Worm (Caenorhabditis elegans) whole organism, young adult: ENCODE measurements around the gene tut-1.

Experiments used
- B0261.1 ChIP-seq: sonication (generic microtip); optimal IDR thresholded peaks from 2 replicates; lab custom pipeline; 2016; ENCODE audit warnings: mild to moderate bottlenecking, missing genetic modification characterization, moderate library complexity, missing compliant biosample characterization
- D2030.7 ChIP-seq: fragments of 200-800 bp; sonication (Bioruptor generic); IDR thresholded peaks from 2 replicates; pipeline ENCODE4 v1.3.6; 2022; ENCODE audit warnings: missing genetic modification reagents, missing genetic modification characterization, missing compliant biosample characterization
- F39B2.1 ChIP-seq: fragments of 200-800 bp; sonication (Bioruptor generic); IDR thresholded peaks from 2 replicates; pipeline ENCODE4 v1.3.6; 2022; ENCODE audit warnings: missing genetic modification reagents, missing genetic modification characterization, missing compliant biosample characterization
- F52B5.7 ChIP-seq: sonication (generic microtip); optimal IDR thresholded peaks from 2 replicates; lab custom pipeline; 2016; ENCODE audit warnings: mild to moderate bottlenecking, missing genetic modification characterization, missing compliant biosample characterization
- F57C9.4 ChIP-seq: sonication (generic microtip); optimal IDR thresholded peaks from 2 replicates; lab custom pipeline; 2017; ENCODE audit warnings: mild to moderate bottlenecking, missing genetic modification characterization, missing compliant biosample characterization
- T07F8.4 ChIP-seq: sonication (generic microtip); optimal IDR thresholded peaks from 2 replicates; lab custom pipeline; 2016; ENCODE audit warnings: mild to moderate bottlenecking, missing genetic modification characterization, moderate library complexity, missing compliant biosample characterization
- Y53G8AR.9 ChIP-seq: fragments of 200-800 bp; sonication (Bioruptor generic); conservative IDR thresholded peaks from 2 replicates; pipeline ENCODE4 v1.3.6; 2022; ENCODE audit warnings: missing genetic modification reagents, missing genetic modification characterization, missing compliant biosample characterization
- Y56A3A.18 ChIP-seq: fragments of 200-800 bp; sonication (Bioruptor generic); IDR thresholded peaks from 2 replicates; pipeline ENCODE4 v1.3.6; 2022; ENCODE audit warnings: missing genetic modification reagents, missing genetic modification characterization, missing compliant biosample characterization
- attf-5 ChIP-seq: fragments of 200-800 bp; sonication (Bioruptor generic); optimal IDR thresholded peaks from 2 replicates; lab custom pipeline; 2018; ENCODE audit warnings: mild to moderate bottlenecking, missing genetic modification characterization, missing compliant biosample characterization
- attf-6 ChIP-seq: fragments of 200-800 bp; sonication (Bioruptor generic); IDR thresholded peaks from 2 replicates; pipeline ENCODE4 v1.3.6; 2022; ENCODE audit warnings: missing genetic modification reagents, missing genetic modification characterization, missing compliant biosample characterization
- cebp-1 ChIP-seq, 2 experiments: fragments of 200-800 bp in 1 of 2; sonication (Bioruptor generic) in 1 of 2; sonication (generic microtip) in 1 of 2; IDR thresholded peaks in 1 of 2; optimal IDR thresholded peaks in 1 of 2; 2 replicates each; pipeline versions ENCODE4 v1.3.6 to Lab custom; 2017 to 2022; ENCODE audit warnings: missing compliant biosample characterization in 2 of 2, missing genetic modification characterization in 2 of 2, mild to moderate bottlenecking in 1 of 2, missing genetic modification reagents in 1 of 2, moderate library complexity in 1 of 2
- chd-7 ChIP-seq: sonication (generic microtip); optimal IDR thresholded peaks from 2 replicates; lab custom pipeline; 2016; ENCODE audit warnings: mild to moderate bottlenecking, missing genetic modification characterization, moderate library complexity, missing compliant biosample characterization
- dox-1 ChIP-seq: fragments of 200-800 bp; sonication (Bioruptor generic); IDR thresholded peaks from 2 replicates; pipeline ENCODE4 v1.3.6; 2022; ENCODE audit warnings: missing genetic modification reagents, missing genetic modification characterization, missing compliant biosample characterization
- dpl-1 ChIP-seq: fragments of 150-350 bp; optimal IDR thresholded peaks from 2 replicates; lab custom pipeline; 2014; ENCODE audit warnings: missing biosample characterization, missing genetic modification reagents, missing genetic modification characterization
- ets-4 ChIP-seq: fragments of 200-800 bp; sonication (Bioruptor generic); optimal IDR thresholded peaks from 2 replicates; lab custom pipeline; 2018; ENCODE audit warnings: mild to moderate bottlenecking, missing genetic modification characterization, missing compliant biosample characterization
- hmg-1.2 ChIP-seq: fragments of 200-800 bp; sonication (Bioruptor generic); IDR thresholded peaks from 2 replicates; pipeline ENCODE4 v1.3.6; 2022; ENCODE audit warnings: missing genetic modification reagents, missing genetic modification characterization, missing compliant biosample characterization
- hsf-1 ChIP-seq: fragments of 200-800 bp; sonication (Bioruptor generic); IDR thresholded peaks from 2 replicates; pipeline ENCODE4 v1.3.6; 2022; ENCODE audit warnings: missing genetic modification reagents, missing genetic modification characterization, missing compliant biosample characterization
- madf-8 ChIP-seq: fragments of 200-800 bp; sonication (Bioruptor generic); conservative IDR thresholded peaks from 2 replicates; pipeline ENCODE4 v1.3.6; 2022; ENCODE audit warnings: missing genetic modification reagents, missing genetic modification characterization, missing compliant biosample characterization
- mel-28 ChIP-seq: sonication (generic microtip); optimal IDR thresholded peaks from 2 replicates; lab custom pipeline; 2016; ENCODE audit warnings: borderline replicate concordance, mild to moderate bottlenecking, missing genetic modification characterization, missing compliant biosample characterization
- mes-4 ChIP-seq: sonication (generic microtip); optimal IDR thresholded peaks from 2 replicates; lab custom pipeline; 2016; ENCODE audit warnings: missing genotype, missing genetic modification characterization, missing compliant biosample characterization
- nfyb-1 ChIP-seq: fragments of 200-800 bp; sonication (Bioruptor generic); IDR thresholded peaks from 2 replicates; pipeline ENCODE4 v1.3.6; 2022; ENCODE audit warnings: missing genetic modification reagents, missing genetic modification characterization, missing compliant biosample characterization
- nhr-179 ChIP-seq: sonication (generic microtip); optimal IDR thresholded peaks from 2 replicates; lab custom pipeline; 2016; ENCODE audit warnings: mild to moderate bottlenecking, missing genetic modification characterization, missing compliant biosample characterization
- nhr-27 ChIP-seq: fragments of 200-800 bp; sonication (Bioruptor generic); optimal IDR thresholded peaks from 2 replicates; lab custom pipeline; 2018; ENCODE audit warnings: mild to moderate bottlenecking, missing genetic modification characterization, moderate library complexity, missing compliant biosample characterization
- nhr-80 ChIP-seq: sonication (generic microtip); optimal IDR thresholded peaks from 2 replicates; lab custom pipeline; 2016; ENCODE audit warnings: missing genetic modification characterization, missing compliant biosample characterization
- rec-8 ChIP-seq, 2 experiments: sonication (generic microtip); optimal IDR thresholded peaks; 2 replicates each; lab custom pipeline; 2016; ENCODE audit warnings: mild to moderate bottlenecking in 2 of 2, missing genetic modification characterization in 2 of 2, missing genetic modification reagents in 2 of 2, missing genotype in 2 of 2, missing biosample characterization in 1 of 2, missing compliant biosample characterization in 1 of 2, moderate library complexity in 1 of 2
- snpc-1.1 ChIP-seq: sonication (generic microtip); optimal IDR thresholded peaks from 2 replicates; lab custom pipeline; 2017; ENCODE audit warnings: missing genetic modification characterization, mild to moderate bottlenecking, missing compliant biosample characterization, antibody characterized with exemption, moderate library complexity, missing genotype, missing genetic modification reagents; ENCODE audit not compliant: insufficient read depth
- tbp1 ChIP-seq: fragments of 200-800 bp; sonication (Bioruptor generic); optimal IDR thresholded peaks from 2 replicates; lab custom pipeline; 2018; ENCODE audit warnings: mild to moderate bottlenecking, missing genetic modification characterization, missing compliant biosample characterization
- tlf-1 ChIP-seq: fragments of 200-800 bp; sonication (Bioruptor generic); optimal IDR thresholded peaks from 2 replicates; lab custom pipeline; 2018; ENCODE audit warnings: mild to moderate bottlenecking, missing genetic modification characterization, missing compliant biosample characterization
- xnd-1 ChIP-seq: sonication (generic microtip); optimal IDR thresholded peaks from 2 replicates; lab custom pipeline; 2016; ENCODE audit warnings: missing genotype, missing genetic modification reagents, missing genetic modification characterization, missing compliant biosample characterization
- zfh-2 ChIP-seq: fragments of 200-800 bp; sonication (Bioruptor generic); conservative IDR thresholded peaks from 2 replicates; pipeline ENCODE4 v1.3.6; 2022; ENCODE audit warnings: missing genetic modification reagents, missing genetic modification characterization, missing compliant biosample characterization
- ztf-22 ChIP-seq: fragments of 200-800 bp; sonication (Bioruptor generic); optimal IDR thresholded peaks from 2 replicates; lab custom pipeline; 2018; ENCODE audit warnings: mild to moderate bottlenecking, missing genetic modification characterization, moderate library complexity, missing compliant biosample characterization
- ztf-25 ChIP-seq: fragments of 200-800 bp; sonication (Bioruptor generic); IDR thresholded peaks from 2 replicates; pipeline ENCODE4 v1.3.6; 2022; ENCODE audit warnings: missing genetic modification reagents, missing genetic modification characterization, missing compliant biosample characterization
- ztf-3 ChIP-seq: fragments of 200-800 bp; sonication (Bioruptor generic); optimal IDR thresholded peaks from 2 replicates; lab custom pipeline; 2018; ENCODE audit warnings: mild to moderate bottlenecking, missing genetic modification characterization, missing compliant biosample characterization

tut-1 gene

ce11 chrIV:81428-81827 is 40.1 kb downstream of the tut-1 start:
- TF ChIP-seq rec-8 (tag; optimal IDR thresholded peaks at IDR 0.05; lab: Kevin White, UChicago): no peak
- no peak for TF ChIP-seq cebp-1 (GFP tag; IDR thresholded peaks at IDR 0.05; lab: Robert Waterston, UW)
- peak; percentile 49 for TF ChIP-seq cebp-1 (tag; optimal IDR thresholded peaks at IDR 0.05; lab: Kevin White, UChicago)
- TF ChIP-seq hmg-1.2: 0 out of 2 replicates have a peak, but pooled peaks have one; percentile 4
- peak; percentile 30 for TF ChIP-seq nhr-80 (tag; lab: Kevin White, UChicago)

ce11 chrIV:80943-81342 is 40.6 kb downstream of the tut-1 start:
- TF ChIP-seq tbp1 (GFP tag; lab: Kevin White, UChicago) (no peak), snpc-1.1 (no peak), xnd-1 (no peak), attf-6 (GFP tag; lab: Robert Waterston, UW) (no peak), Y53G8AR.9 (no peak), ztf-3 (GFP tag; lab: Kevin White, UChicago) (no peak), dox-1 (GFP tag; lab: Robert Waterston, UW) (no peak), tlf-1 (GFP tag; lab: Kevin White, UChicago) (no peak), chd-7 (tag; lab: Kevin White, UChicago) (no peak), madf-8 (GFP tag; lab: Robert Waterston, UW) (no peak), B0261.1 (tag; lab: Kevin White, UChicago) (no peak), T07F8.4 (no peak), dpl-1 (GFP tag; lab: Kevin White, UChicago) (no peak), hsf-1 (GFP tag; lab: Robert Waterston, UW) (no peak), ets-4 (no peak), D2030.7 (GFP tag; lab: Robert Waterston, UW) (no peak)

- TF ChIP-seq hsf-1 (GFP tag; lab: Robert Waterston, UW) (no peak), zfh-2 (GFP tag; lab: Robert Waterston, UW) (0 out of 2 replicates have a peak, but pooled peaks have one; percentile 32)
Measured at ce11 chrIV:79205-79604, 42.3 kb downstream of the tut-1 start, which contains the start of gene T05C7.9. Gene T05C7.9 (plus strand): TSS chrIV:79276.

- no peak for TF ChIP-seq F52B5.7 (tag; lab: Kevin White, UChicago)
- TF ChIP-seq attf-5 (GFP tag; lab: Kevin White, UChicago): no peak
- TF ChIP-seq ztf-25 (GFP tag; lab: Robert Waterston, UW): no peak
- TF ChIP-seq mes-4 (tag; lab: Kevin White, UChicago): no peak
- TF ChIP-seq mel-28 (tag; lab: Kevin White, UChicago): no peak
- TF ChIP-seq F57C9.4 (tag; lab: Kevin White, UChicago): no peak
- no peak for TF ChIP-seq nfyb-1
- TF ChIP-seq ztf-22 (GFP tag; lab: Kevin White, UChicago): no peak
- TF ChIP-seq nhr-179 (tag; lab: Kevin White, UChicago): no peak
- no peak for TF ChIP-seq nhr-27 (tag; lab: Kevin White, UChicago)
- no peak for TF ChIP-seq F39B2.1 (GFP tag; lab: Robert Waterston, UW)
- no peak for TF ChIP-seq Y56A3A.18
Measured at ce11 chrIV:78206-78605, 43.3 kb downstream of the tut-1 start.
